Fruit fly (Drosophila melanogaster): ENCODE measurements around the gene CG7328.

dm6 chr3L:20103777-20104542, 36.4 kb downstream of the CG7328 start, which contains the start of gene CG14186:
- TF ChIP-seq CTCF (optimal IDR thresholded peaks at IDR 0.05) (peak; percentile 71 to 74), CG8478 (optimal IDR thresholded peaks at IDR 0.05) (no peak)

Data from S2 (cell line).